Fruit fly (Drosophila melanogaster) whole organism, prepupa: ENCODE results near the gene CG7627.

Experiments
- Blimp-1 ChIP-seq: fragments of 200-800 bp; sonication (Bioruptor generic); optimal IDR thresholded peaks from 3 replicates; lab custom pipeline; 2017; ENCODE audit warnings: missing biosample characterization, missing genetic modification characterization, mild to moderate bottlenecking, moderate library complexity, missing genetic modification reagents
- CG10631 ChIP-seq: fragments of 200-800 bp; sonication (Bioruptor generic); optimal IDR thresholded peaks from 2 replicates; lab custom pipeline; 2016; ENCODE audit warnings: missing biosample characterization, missing genetic modification characterization
- CG10669 ChIP-seq: fragments of 200-800 bp; sonication (Bioruptor generic); optimal IDR thresholded peaks from 3 replicates; lab custom pipeline; 2018; ENCODE audit warnings: missing biosample characterization, mild to moderate bottlenecking, missing genetic modification characterization, moderate library complexity
- CG11294 ChIP-seq: fragments of 200-800 bp; sonication (Bioruptor generic); IDR thresholded peaks from 2 replicates; pipeline ENCODE4 v1.3.6; 2022; ENCODE audit warnings: missing biosample characterization, missing genetic modification characterization
- CG15336 ChIP-seq: fragments of 200-800 bp; sonication (Bioruptor generic); IDR thresholded peaks from 2 replicates; pipeline ENCODE4 v1.3.6; 2022; ENCODE audit warnings: missing biosample characterization, missing genetic modification characterization
- CG1621 ChIP-seq: fragments of 200-800 bp; sonication (Bioruptor generic); optimal IDR thresholded peaks from 3 replicates; lab custom pipeline; 2018; ENCODE audit warnings: missing biosample characterization, mild to moderate bottlenecking, missing genetic modification characterization
- CG16779 ChIP-seq: fragments of 200-800 bp; sonication (Bioruptor generic); optimal IDR thresholded peaks from 3 replicates; lab custom pipeline; 2017; ENCODE audit warnings: missing biosample characterization, mild to moderate bottlenecking, missing genetic modification characterization
- CG3032 ChIP-seq: fragments of 200-800 bp; optimal IDR thresholded peaks from 2 replicates; lab custom pipeline; 2019; ENCODE audit warnings: missing biosample characterization, mild to moderate bottlenecking, missing genetic modification characterization, moderate library complexity
- CG32006 ChIP-seq: fragments of 200-800 bp; sonication (Bioruptor generic); optimal IDR thresholded peaks from 3 replicates; lab custom pipeline; 2017; ENCODE audit warnings: missing biosample characterization, mild to moderate bottlenecking, missing genetic modification characterization
- CG4318 ChIP-seq: fragments of 200-800 bp; sonication (Bioruptor generic); optimal IDR thresholded peaks from 3 replicates; lab custom pipeline; 2017; ENCODE audit warnings: missing biosample characterization, mild to moderate bottlenecking, missing genetic modification characterization
- CG6163 ChIP-seq: fragments of 200-800 bp; sonication (Bioruptor generic); IDR thresholded peaks from 3 replicates; pipeline ENCODE4 v1.3.6; 2022; ENCODE audit warnings: missing biosample characterization, missing genetic modification characterization
- CG6276 ChIP-seq: fragments of 200-800 bp; sonication (Bioruptor generic); optimal IDR thresholded peaks from 2 replicates; lab custom pipeline; 2017; ENCODE audit warnings: missing biosample characterization, mild to moderate bottlenecking, missing genetic modification characterization
- CG6792 ChIP-seq: fragments of 200-800 bp; sonication (Bioruptor generic); optimal IDR thresholded peaks from 3 replicates; lab custom pipeline; 2016; ENCODE audit warnings: missing biosample characterization, missing genetic modification characterization
- CG6808 ChIP-seq: fragments of 200-800 bp; sonication (Bioruptor generic); optimal IDR thresholded peaks from 3 replicates; lab custom pipeline; 2017; ENCODE audit warnings: missing biosample characterization, missing genetic modification characterization, mild to moderate bottlenecking, moderate library complexity, missing genetic modification reagents
- CG7368 ChIP-seq: fragments of 200-800 bp; sonication (Bioruptor generic); optimal IDR thresholded peaks from 3 replicates; lab custom pipeline; 2016; ENCODE audit warnings: missing biosample characterization, missing genetic modification characterization
- CG8119 ChIP-seq: fragments of 200-800 bp; sonication (Bioruptor generic); IDR thresholded peaks from 3 replicates; pipeline ENCODE4 v1.3.6; 2022; ENCODE audit warnings: missing biosample characterization, missing genetic modification characterization
- CG8319 ChIP-seq: fragments of 200-800 bp; sonication (Bioruptor generic); optimal IDR thresholded peaks from 3 replicates; lab custom pipeline; 2016; ENCODE audit warnings: missing biosample characterization, missing genetic modification characterization
- CG9139 ChIP-seq: fragments of 200-800 bp; sonication (Bioruptor generic); optimal IDR thresholded peaks from 3 replicates; lab custom pipeline; 2017; ENCODE audit warnings: missing biosample characterization, mild to moderate bottlenecking, missing genetic modification characterization
- Eip75B ChIP-seq: fragments of 200-800 bp; sonication (Bioruptor generic); optimal IDR thresholded peaks from 3 replicates; lab custom pipeline; 2016; ENCODE audit warnings: missing biosample characterization, missing genetic modification characterization
- Eip78C ChIP-seq: fragments of 200-800 bp; sonication (Bioruptor generic); peaks from one replicate; lab custom pipeline; 2016; ENCODE audit warnings: missing biosample characterization, missing genetic modification characterization
- Eip93F ChIP-seq: fragments of 200-800 bp; sonication (Bioruptor generic); optimal IDR thresholded peaks from 2 replicates; lab custom pipeline; 2016; ENCODE audit warnings: missing biosample characterization, mild to moderate bottlenecking, missing genetic modification characterization
- Ets21C ChIP-seq: fragments of 200-800 bp; sonication (Bioruptor generic); optimal IDR thresholded peaks from 3 replicates; lab custom pipeline; 2016; ENCODE audit warnings: missing biosample characterization, missing genetic modification characterization
- Ets96B ChIP-seq: fragments of 200-800 bp; optimal IDR thresholded peaks from 2 replicates; lab custom pipeline; 2019; ENCODE audit warnings: missing biosample characterization, mild to moderate bottlenecking, missing genetic modification characterization, moderate library complexity
- Gug ChIP-seq: fragments of 200-800 bp; sonication (Bioruptor generic); IDR thresholded peaks from 2 replicates; pipeline ENCODE4 v1.3.6; 2022; ENCODE audit warnings: missing biosample characterization, missing genetic modification characterization
- Hr38 ChIP-seq: sonication (Bioruptor generic); optimal IDR thresholded peaks from 2 replicates; lab custom pipeline; 2016; ENCODE audit warnings: missing biosample characterization, missing genetic modification characterization
- Hr39 ChIP-seq: fragments of 200-800 bp; sonication (Bioruptor generic); optimal IDR thresholded peaks from 2 replicates; lab custom pipeline; 2016; ENCODE audit warnings: missing biosample characterization, missing genetic modification characterization
- Hr4 ChIP-seq: fragments of 200-800 bp; sonication (Bioruptor generic); optimal IDR thresholded peaks from 3 replicates; lab custom pipeline; 2016; ENCODE audit warnings: missing biosample characterization, missing genetic modification characterization
- Lpt ChIP-seq: fragments of 200-800 bp; sonication (Bioruptor generic); optimal IDR thresholded peaks from 3 replicates; lab custom pipeline; 2016; ENCODE audit warnings: missing biosample characterization, missing genetic modification characterization
- Met ChIP-seq: fragments of 200-800 bp; sonication (Bioruptor generic); optimal IDR thresholded peaks from 3 replicates; lab custom pipeline; 2016; ENCODE audit warnings: missing biosample characterization, missing genetic modification characterization
- OdsH ChIP-seq: fragments of 200-800 bp; sonication (Bioruptor generic); optimal IDR thresholded peaks from 3 replicates; lab custom pipeline; 2016; ENCODE audit warnings: missing biosample characterization, missing genetic modification characterization
- Sox102F ChIP-seq: fragments of 200-800 bp; sonication (Bioruptor generic); optimal IDR thresholded peaks from 2 replicates; lab custom pipeline; 2016; ENCODE audit warnings: missing biosample characterization, mild to moderate bottlenecking, missing genetic modification characterization
- Sox14 ChIP-seq: fragments of 200-800 bp; sonication (Bioruptor generic); optimal IDR thresholded peaks from 3 replicates; lab custom pipeline; 2016; ENCODE audit warnings: missing biosample characterization, missing genetic modification characterization
- Sox15 ChIP-seq: fragments of 200-800 bp; sonication (Bioruptor generic); optimal IDR thresholded peaks from 3 replicates; lab custom pipeline; 2016; ENCODE audit warnings: missing biosample characterization, missing genetic modification characterization
- achi ChIP-seq: fragments of 200-800 bp; sonication (Bioruptor generic); optimal IDR thresholded peaks from 3 replicates; lab custom pipeline; 2016; ENCODE audit warnings: missing biosample characterization, missing genetic modification characterization
- acj6 ChIP-seq: fragments of 200-800 bp; sonication (Bioruptor generic); optimal IDR thresholded peaks from 3 replicates; lab custom pipeline; 2016; ENCODE audit warnings: missing biosample characterization, missing genetic modification characterization
- cyc ChIP-seq: fragments of 200-800 bp; sonication (Bioruptor generic); optimal IDR thresholded peaks from 3 replicates; lab custom pipeline; 2016; ENCODE audit warnings: missing biosample characterization, missing genetic modification characterization
- dac ChIP-seq: fragments of 200-800 bp; sonication (Bioruptor generic); optimal IDR thresholded peaks from 2 replicates; lab custom pipeline; 2017; ENCODE audit warnings: missing biosample characterization, mild to moderate bottlenecking, missing genetic modification characterization
- dsx ChIP-seq: fragments of 200-800 bp; optimal IDR thresholded peaks from 3 replicates; lab custom pipeline; 2019; ENCODE audit warnings: missing biosample characterization, mild to moderate bottlenecking, missing genetic modification characterization, moderate library complexity; ENCODE audit not compliant: poor library complexity, severe bottlenecking
- eg ChIP-seq: fragments of 200-800 bp; sonication (Bioruptor generic); IDR thresholded peaks from 3 replicates; pipeline ENCODE4 v1.3.6; 2022; ENCODE audit warnings: missing biosample characterization, missing genetic modification characterization
- esn ChIP-seq: fragments of 200-800 bp; sonication (Bioruptor generic); optimal IDR thresholded peaks from 2 replicates; lab custom pipeline; 2016; ENCODE audit warnings: missing biosample characterization, mild to moderate bottlenecking, missing genetic modification characterization, moderate library complexity
- fd59A ChIP-seq: fragments of 200-800 bp; sonication (Bioruptor generic); optimal IDR thresholded peaks from 2 replicates; lab custom pipeline; 2017; ENCODE audit warnings: missing biosample characterization, mild to moderate bottlenecking, missing genetic modification characterization, missing genetic modification reagents
- fd85E ChIP-seq: fragments of 200-800 bp; sonication (Bioruptor generic); optimal IDR thresholded peaks from 3 replicates; lab custom pipeline; 2016; ENCODE audit warnings: missing biosample characterization, missing genetic modification characterization
- fkh ChIP-seq: fragments of 200-800 bp; sonication (Bioruptor generic); optimal IDR thresholded peaks from 3 replicates; lab custom pipeline; 2017; ENCODE audit warnings: missing biosample characterization, mild to moderate bottlenecking, missing genetic modification characterization, moderate library complexity
- lz ChIP-seq: fragments of 200-800 bp; sonication (Bioruptor generic); optimal IDR thresholded peaks from 3 replicates; lab custom pipeline; 2016; ENCODE audit warnings: missing biosample characterization, missing genetic modification characterization
- net ChIP-seq: fragments of 200-800 bp; sonication (Bioruptor generic); optimal IDR thresholded peaks from 3 replicates; lab custom pipeline; 2016; ENCODE audit warnings: missing biosample characterization, missing genetic modification characterization
- pdm3 ChIP-seq: fragments of 200-800 bp; sonication (Bioruptor generic); optimal IDR thresholded peaks from 3 replicates; lab custom pipeline; 2016; ENCODE audit warnings: missing biosample characterization, missing genetic modification characterization
- salr ChIP-seq, 2 experiments: fragments of 200-800 bp; sonication (Bioruptor generic); optimal IDR thresholded peaks; 3 replicates each; lab custom pipeline; 2016 to 2018; ENCODE audit warnings: missing biosample characterization in 2 of 2, missing genetic modification characterization in 2 of 2, mild to moderate bottlenecking in 1 of 2
- spab ChIP-seq: fragments of 200-800 bp; sonication (Bioruptor generic); optimal IDR thresholded peaks from 2 replicates; lab custom pipeline; 2017; ENCODE audit warnings: missing biosample characterization, mild to moderate bottlenecking, missing genetic modification characterization, missing genetic modification reagents
- svp ChIP-seq: fragments of 200-800 bp; sonication (Bioruptor generic); peaks from one replicate; lab custom pipeline; 2016; ENCODE audit warnings: missing biosample characterization, missing genetic modification characterization
- topi ChIP-seq: fragments of 200-800 bp; sonication (Bioruptor generic); optimal IDR thresholded peaks from 3 replicates; lab custom pipeline; 2016; ENCODE audit warnings: missing biosample characterization, missing genetic modification characterization
- vri ChIP-seq: fragments of 200-800 bp; sonication (Bioruptor generic); optimal IDR thresholded peaks from 3 replicates; lab custom pipeline; 2016; ENCODE audit warnings: missing biosample characterization, mild to moderate bottlenecking, missing genetic modification characterization

The CG7627 gene

dm6 chr2L:8403286-8404270 lies 41.3 kb upstream of the CG7627 start, which contains the start of gene emb:
Gene emb (plus strand): TSS chr2L:8403573.
- TF ChIP-seq dac (GFP tag; lab: Kevin White, UChicago) (no peak), salr (GFP tag; optimal IDR thresholded peaks at IDR 0.05; lab: Kevin White, UChicago) (no peak), svp (no peak), OdsH (peak; percentile 30), CG11294 (GFP tag; lab: Robert Waterston, UW) (no peak), CG8119 (peak; percentile 79), eg (GFP tag; lab: Robert Waterston, UW) (peak; percentile 76), fd85E (GFP tag; lab: Kevin White, UChicago) (no peak), Blimp-1 (peak; percentile 11), Gug (GFP tag; lab: Robert Waterston, UW) (no peak), CG6808 (GFP tag; lab: Kevin White, UChicago) (peak; percentile 76), CG1621 (no peak), CG7368 (no peak), CG10631 (GFP tag; lab: Kevin White, UChicago) (peak; percentile 58), CG4318 (GFP tag; lab: Kevin White, UChicago) (no peak), CG6276 (no peak), Sox14 (GFP tag; lab: Kevin White, UChicago) (peak; percentile 70), Sox15 (GFP tag; lab: Kevin White, UChicago) (no peak), Lpt (no peak), CG16779 (tag; lab: Kevin White, UChicago) (no peak), Hr39 (GFP tag; lab: Kevin White, UChicago) (no peak), cyc (peak; percentile 37), Hr4 (GFP tag; lab: Kevin White, UChicago) (no peak), Ets21C (GFP tag; lab: Kevin White, UChicago) (peak; percentile 37), spab (GFP tag; lab: Kevin White, UChicago) (no peak), pdm3 (GFP tag; lab: Kevin White, UChicago) (no peak), CG6163 (GFP tag; lab: Robert Waterston, UW) (peak; percentile 79), Ets96B (tag; lab: Kevin White, UChicago) (peak; percentile 50), fkh (GFP tag; lab: Kevin White, UChicago) (peak; percentile 99), topi (GFP tag; lab: Kevin White, UChicago) (peak; percentile 22), Sox102F (GFP tag; lab: Kevin White, UChicago) (no peak), lz (GFP tag; lab: Kevin White, UChicago) (peak; percentile 36), CG9139 (GFP tag; lab: Kevin White, UChicago) (no peak), fd59A (GFP tag; lab: Kevin White, UChicago) (no peak), acj6 (GFP tag; lab: Kevin White, UChicago) (no peak), Eip93F (GFP tag; lab: Kevin White, UChicago) (no peak), CG8319 (GFP tag; lab: Kevin White, UChicago) (no peak), net (GFP tag; lab: Kevin White, UChicago) (no peak), CG6792 (GFP tag; lab: Kevin White, UChicago) (no peak), Eip75B (GFP tag; lab: Kevin White, UChicago) (no peak), dsx (peak; percentile 66), CG15336 (peak; percentile 62), CG32006 (no peak), Eip78C (GFP tag; lab: Kevin White, UChicago) (peak; percentile 83), vri (GFP tag; lab: Kevin White, UChicago) (no peak), achi (GFP tag; lab: Kevin White, UChicago) (no peak), CG10669 (GFP tag; lab: Kevin White, UChicago) (no peak), Hr38 (GFP tag; lab: Kevin White, UChicago) (no peak), CG3032 (tag; lab: Kevin White, UChicago) (peak; percentile 51), esn (peak; percentile 57), Met (GFP tag; lab: Kevin White, UChicago) (no peak)
